Fruit fly (Drosophila melanogaster) Kc167 (cell line): ENCODE results near the gene CG5439.

Source experiments
- Myc ChIP-seq: fragments of >200 bp; optimal IDR thresholded peaks from 2 replicates; lab custom pipeline; 2017; ENCODE audit warnings: missing external identifiers
- Sin3A ChIP-seq: fragments of >200 bp; optimal IDR thresholded peaks from 2 replicates; lab custom pipeline; 2018; ENCODE audit warnings: missing external identifiers
- h ChIP-seq: fragments of >200 bp; optimal IDR thresholded peaks from 3 replicates; lab custom pipeline; 2018; ENCODE audit warnings: missing external identifiers
- insv ChIP-seq: fragments of >200 bp; optimal IDR thresholded peaks from 3 replicates; lab custom pipeline; 2018; ENCODE audit warnings: missing external identifiers
- ttk ChIP-seq: sonication (Bioruptor generic); optimal IDR thresholded peaks from 2 replicates; lab custom pipeline; 2017; ENCODE audit warnings: missing external identifiers

DNA sequence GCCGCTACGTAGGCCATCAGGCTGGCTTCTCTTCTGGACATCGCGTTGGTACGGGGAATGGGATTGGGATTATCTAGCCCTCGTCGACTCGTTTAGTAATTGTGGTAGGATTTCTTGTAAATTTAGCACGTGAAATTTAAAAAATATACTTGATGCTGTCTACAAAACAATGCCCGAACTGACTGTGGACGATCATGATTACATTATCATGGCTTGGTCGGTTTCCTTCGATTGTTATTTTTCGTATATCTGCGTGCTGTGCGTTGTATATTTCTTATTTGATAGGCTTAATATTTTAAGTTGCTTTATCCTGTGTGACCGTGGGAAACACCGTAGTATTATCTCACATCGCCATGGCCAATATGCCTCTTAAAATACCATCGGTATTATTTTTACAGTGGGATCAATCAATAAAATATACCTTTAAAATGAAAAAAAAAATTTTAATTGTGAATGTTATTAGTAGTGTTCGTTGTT lies 26.0 kb downstream of the CG5439 start, which contains the start of gene CG16972:
- no peak for TF ChIP-seq insv (lab: Kevin White, UChicago)
- no peak for TF ChIP-seq Myc (lab: Kevin White, UChicago)
- no peak for TF ChIP-seq ttk (lab: Kevin White, UChicago)
- no peak for TF ChIP-seq h
- no peak for TF ChIP-seq Sin3A (lab: Kevin White, UChicago)
